ENCODE assay signal across 1 fruit fly cellular context in the genomic region with DNA sequence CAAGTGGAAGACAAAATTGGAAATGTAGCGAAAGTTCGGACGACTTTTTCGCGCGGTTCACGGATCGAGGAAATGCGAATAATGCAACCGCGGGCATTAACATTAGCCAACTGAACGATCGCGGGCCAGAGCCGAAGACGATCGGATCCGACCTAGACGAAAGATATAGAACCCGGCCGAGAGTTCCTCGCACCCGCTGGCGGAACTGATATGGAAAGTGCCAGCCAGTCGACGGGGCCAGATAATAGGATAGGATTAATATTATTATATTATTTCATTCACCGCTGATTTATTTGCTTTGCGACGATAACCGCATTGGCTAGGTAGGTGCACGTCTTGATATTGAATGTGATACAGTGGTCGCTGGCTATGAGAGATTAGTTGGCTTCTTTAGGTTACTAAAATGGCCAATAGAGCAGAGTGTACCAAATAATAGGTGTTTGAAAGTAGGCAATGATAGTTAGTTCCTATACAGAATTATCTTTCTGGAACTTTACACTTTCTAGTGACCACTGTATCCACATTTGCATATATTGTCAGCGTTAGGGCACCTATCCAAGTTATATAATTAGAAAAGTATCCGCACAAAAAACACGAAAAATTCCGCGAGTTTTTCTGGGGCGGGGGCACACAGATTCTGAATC.
A peak's percentile ranks its signal among the peaks of the same experiment; 100 is the strongest.
TF ChIP-seq lines count a peak whose summit lies in the region.

No protein-coding gene starts in this region.

TF ChIP-seq in whole organism, embryonic, 481 proteins besides CTCF, POLR2A, EP300 and RAD21 (continued from another document and continues in another):
- TF ChIP-seq btn (GFP tag; optimal IDR thresholded peaks at IDR 0.05; lab: Kevin White, UChicago) (peak; percentile 75), pho (GFP tag; optimal IDR thresholded peaks at IDR 0.05; lab: Kevin White, UChicago) (peak; percentile 2), scrt (GFP tag; optimal IDR thresholded peaks at IDR 0.05; lab: Kevin White, UChicago) (peak; percentile 52), CG9876 (GFP tag; optimal IDR thresholded peaks at IDR 0.05; lab: Kevin White, UChicago) (peak; percentile 18), Hmr (GFP tag; optimal IDR thresholded peaks at IDR 0.05; lab: Kevin White, UChicago) (peak; percentile 55), CG18011 (GFP tag; optimal IDR thresholded peaks at IDR 0.05; lab: Kevin White, UChicago) (no peak), Lhr (GFP tag; optimal IDR thresholded peaks at IDR 0.05; lab: Kevin White, UChicago) (peak; percentile 26), da (GFP tag; optimal IDR thresholded peaks at IDR 0.05; lab: Kevin White, UChicago) (no peak), mam (GFP tag; optimal IDR thresholded peaks at IDR 0.05; lab: Kevin White, UChicago) (peak; percentile 64), Rfx (GFP tag; IDR thresholded peaks at IDR 0.05; lab: Robert Waterston, UW) (peak; percentile 86), stwl (tag; optimal IDR thresholded peaks at IDR 0.05; lab: Kevin White, UChicago) (no peak), CG2712 (tag; optimal IDR thresholded peaks at IDR 0.05; lab: Kevin White, UChicago) (peak; percentile 72), CG42726 (GFP tag; IDR thresholded peaks at IDR 0.05; lab: Robert Waterston, UW; ENCODE audit: partially characterized antibody) (no peak), CG10321 (GFP tag; IDR thresholded peaks at IDR 0.05; lab: Robert Waterston, UW) (no peak), CG31224 (GFP tag; IDR thresholded peaks at IDR 0.05; lab: Robert Waterston, UW) (peak; percentile 54; the same call in 1 of the 2 replicates), CG34422 (GFP tag; IDR thresholded peaks at IDR 0.05; lab: Robert Waterston, UW) (peak; percentile 74; the same call in 2 of the 3 replicates), CG34224 (GFP tag; IDR thresholded peaks at IDR 0.05; lab: Robert Waterston, UW; ENCODE audit: partially characterized antibody) (no peak), CG14050 (GFP tag; IDR thresholded peaks at IDR 0.05; lab: Robert Waterston, UW) (0 out of 3 replicates have a peak, but pooled peaks have one; percentile 22), emc (GFP tag; optimal IDR thresholded peaks at IDR 0.05; lab: Kevin White, UChicago) (peak; percentile 39), CG2116 (GFP tag; optimal IDR thresholded peaks at IDR 0.05; lab: Kevin White, UChicago) (no peak), Hand (GFP tag; optimal IDR thresholded peaks at IDR 0.05; lab: Kevin White, UChicago) (peak; percentile 11), CG30431 (GFP tag; optimal IDR thresholded peaks at IDR 0.05; lab: Kevin White, UChicago) (peak; percentile 70), cad (GFP tag; optimal IDR thresholded peaks at IDR 0.05; lab: Kevin White, UChicago) (no peak), Ssrp (tag; optimal IDR thresholded peaks at IDR 0.05; lab: Kevin White, UChicago) (peak; percentile 40), Tbp (GFP tag; optimal IDR thresholded peaks at IDR 0.05; lab: Kevin White, UChicago) (no peak), Ada2b (GFP tag; IDR thresholded peaks at IDR 0.05; lab: Robert Waterston, UW) (peak; percentile 76), CG6683 (GFP tag; optimal IDR thresholded peaks at IDR 0.05; lab: Kevin White, UChicago) (no peak), ranshi (GFP tag; IDR thresholded peaks at IDR 0.05; lab: Robert Waterston, UW) (peak; percentile 70; the same call in 1 of the 2 replicates), dmrt99B (tag; optimal IDR thresholded peaks at IDR 0.05; lab: Kevin White, UChicago) (peak; percentile 71), Gug (GFP tag; IDR thresholded peaks at IDR 0.05; lab: Robert Waterston, UW) (peak; percentile 85), ap (GFP tag; IDR thresholded peaks at IDR 0.05; lab: Robert Waterston, UW) (peak; percentile 49; the same call in 1 of the 2 replicates), NfI (GFP tag; optimal IDR thresholded peaks at IDR 0.05; lab: Kevin White, UChicago) (peak; percentile 67), ATbp (GFP tag; optimal IDR thresholded peaks at IDR 0.05; lab: Kevin White, UChicago) (peak; percentile 54), CG14014 (GFP tag; IDR thresholded peaks at IDR 0.05; lab: Robert Waterston, UW) (peak; percentile 64), slou (GFP tag; optimal IDR thresholded peaks at IDR 0.05; lab: Kevin White, UChicago) (peak; percentile 27), kah (GFP tag; optimal IDR thresholded peaks at IDR 0.05; lab: Kevin White, UChicago) (peak; percentile 29), Deaf1 (tag; optimal IDR thresholded peaks at IDR 0.05; lab: Kevin White, UChicago) (peak; percentile 41), hth (optimal IDR thresholded peaks at IDR 0.05; lab: Kevin White, UChicago) (no peak), zfh2 (GFP tag; optimal IDR thresholded peaks at IDR 0.05; lab: Kevin White, UChicago) (peak; percentile 46), ato (GFP tag; IDR thresholded peaks at IDR 0.05; lab: Robert Waterston, UW; ENCODE audit: partially characterized antibody) (no peak), Spps (tag; optimal IDR thresholded peaks at IDR 0.05; lab: Kevin White, UChicago) (no peak), CG13624 (GFP tag; optimal IDR thresholded peaks at IDR 0.05; lab: Kevin White, UChicago) (peak; percentile 55), CG3838 (GFP tag; optimal IDR thresholded peaks at IDR 0.05; lab: Kevin White, UChicago) (no peak), slp2 (GFP tag; optimal IDR thresholded peaks at IDR 0.05; lab: Kevin White, UChicago) (peak; percentile 56), odd (GFP tag; optimal IDR thresholded peaks at IDR 0.05; lab: Kevin White, UChicago) (peak; percentile 41), CG3847 (GFP tag; IDR thresholded peaks at IDR 0.05; lab: Robert Waterston, UW) (peak; percentile 57; the same call in 1 of the 2 replicates), Blimp-1 (GFP tag; optimal IDR thresholded peaks at IDR 0.05; lab: Kevin White, UChicago) (peak; percentile 62), kay (GFP tag; optimal IDR thresholded peaks at IDR 0.05; lab: Kevin White, UChicago) (no peak), GATAe (GFP tag; conservative IDR thresholded peaks at IDR 0.05; lab: Robert Waterston, UW) (0 out of 2 replicates have a peak, but pooled peaks have one; percentile 34), CG18764 (GFP tag; optimal IDR thresholded peaks at IDR 0.05; lab: Kevin White, UChicago) (peak; percentile 42), Ets65A (GFP tag; lab: Kevin White, UChicago) (peak; percentile 93), CG7963 (GFP tag; IDR thresholded peaks at IDR 0.05; lab: Robert Waterston, UW; ENCODE audit: partially characterized antibody) (no peak), CG11398 (GFP tag; optimal IDR thresholded peaks at IDR 0.05; lab: Kevin White, UChicago) (no peak), eve (GFP tag; optimal IDR thresholded peaks at IDR 0.05; lab: Kevin White, UChicago) (peak in 1 of 2 experiments; percentile 61), phol (tag; optimal IDR thresholded peaks at IDR 0.05; lab: Kevin White, UChicago) (peak; percentile 74), sima (GFP tag; optimal IDR thresholded peaks at IDR 0.05; lab: Kevin White, UChicago) (peak; percentile 40), pan (optimal IDR thresholded peaks at IDR 0.05; lab: Kevin White, UChicago) (no peak), pan (GFP tag; optimal IDR thresholded peaks at IDR 0.05 in 1 of 2, IDR thresholded peaks at IDR 0.05 in 1 of 2) (peak in 1 of 2 experiments; percentile 73), CG15696 (tag; optimal IDR thresholded peaks at IDR 0.05; lab: Kevin White, UChicago) (peak; percentile 76), D19B (GFP tag; optimal IDR thresholded peaks at IDR 0.05; lab: Kevin White, UChicago) (peak; percentile 53), CG4328 (GFP tag; optimal IDR thresholded peaks at IDR 0.05; lab: Kevin White, UChicago) (peak; percentile 31), cg (GFP tag; optimal IDR thresholded peaks at IDR 0.05; lab: Kevin White, UChicago) (no peak), crol (GFP tag; IDR thresholded peaks at IDR 0.05; lab: Robert Waterston, UW) (no peak), bowl (GFP tag; IDR thresholded peaks at IDR 0.05; lab: Robert Waterston, UW) (no peak), Atf6 (GFP tag; IDR thresholded peaks at IDR 0.05; lab: Robert Waterston, UW) (peak; percentile 70; the same call in 1 of the 2 replicates), nau (GFP tag; optimal IDR thresholded peaks at IDR 0.05; lab: Kevin White, UChicago) (no peak), NK7.1 (GFP tag; optimal IDR thresholded peaks at IDR 0.05; lab: Kevin White, UChicago) (no peak), BtbVII (GFP tag; optimal IDR thresholded peaks at IDR 0.05; lab: Kevin White, UChicago) (peak; percentile 70), eyg (GFP tag; optimal IDR thresholded peaks at IDR 0.05; lab: Kevin White, UChicago) (peak; percentile 19), CG14860 (GFP tag; IDR thresholded peaks at IDR 0.05; lab: Robert Waterston, UW; ENCODE audit: partially characterized antibody) (no peak), bigmax (GFP tag; optimal IDR thresholded peaks at IDR 0.05; lab: Kevin White, UChicago) (no peak), chm (GFP tag; IDR thresholded peaks at IDR 0.05; lab: Robert Waterston, UW) (peak; percentile 60; the same call in 1 of the 2 replicates), CG34376 (GFP tag; optimal IDR thresholded peaks at IDR 0.05; lab: Kevin White, UChicago) (peak; percentile 42), HmgD (GFP tag; optimal IDR thresholded peaks at IDR 0.05; lab: Kevin White, UChicago) (no peak), Trl (optimal IDR thresholded peaks at IDR 0.05; lab: Kevin White, UChicago) (no peak), Trl (GFP tag; optimal IDR thresholded peaks at IDR 0.05; lab: Kevin White, UChicago) (peak; percentile 72), CG9215 (GFP tag; IDR thresholded peaks at IDR 0.05; lab: Robert Waterston, UW) (peak; percentile 55; the same call in 1 of the 2 replicates), CG7271 (tag; optimal IDR thresholded peaks at IDR 0.05; lab: Kevin White, UChicago) (no peak), Gsc (GFP tag; IDR thresholded peaks at IDR 0.05; lab: Robert Waterston, UW) (0 out of 2 replicates have a peak, but pooled peaks have one; percentile 33), nerfin-2 (GFP tag; IDR thresholded peaks at IDR 0.05; lab: Robert Waterston, UW; ENCODE audit: partially characterized antibody) (no peak), vnd (GFP tag; IDR thresholded peaks at IDR 0.05; lab: Robert Waterston, UW; ENCODE audit: partially characterized antibody) (no peak), chn (GFP tag; optimal IDR thresholded peaks at IDR 0.05; lab: Kevin White, UChicago) (peak; percentile 49), schlank (tag; optimal IDR thresholded peaks at IDR 0.05; lab: Kevin White, UChicago) (peak; percentile 52), Lim3 (GFP tag; IDR thresholded peaks at IDR 0.05; lab: Robert Waterston, UW) (no peak), lola (GFP tag; optimal IDR thresholded peaks at IDR 0.05; lab: Kevin White, UChicago) (peak in 1 of 3 experiments; percentile 47), CG1603 (tag; optimal IDR thresholded peaks at IDR 0.05; lab: Kevin White, UChicago) (peak; percentile 75), bbx (GFP tag; IDR thresholded peaks at IDR 0.05; lab: Robert Waterston, UW; ENCODE audit: partially characterized antibody) (no peak), Max (GFP tag; optimal IDR thresholded peaks at IDR 0.05; lab: Kevin White, UChicago) (peak; percentile 2), CG7786 (GFP tag; optimal IDR thresholded peaks at IDR 0.05; lab: Kevin White, UChicago) (peak; percentile 58), CG12659 (GFP tag; optimal IDR thresholded peaks at IDR 0.05; lab: Kevin White, UChicago) (peak; percentile 40), H2.0 (GFP tag; IDR thresholded peaks at IDR 0.05; lab: Robert Waterston, UW) (peak; percentile 63), CG10565 (GFP tag; optimal IDR thresholded peaks at IDR 0.05; lab: Kevin White, UChicago) (no peak), caup (GFP tag; optimal IDR thresholded peaks at IDR 0.05; lab: Kevin White, UChicago; ENCODE audit: severe bottlenecking) (peak; percentile 41), kni (GFP tag; optimal IDR thresholded peaks at IDR 0.05; lab: Kevin White, UChicago) (no peak), lov (optimal IDR thresholded peaks at IDR 0.05; lab: Kevin White, UChicago) (no peak), lov (GFP tag; IDR thresholded peaks at IDR 0.05; lab: Robert Waterston, UW) (0 out of 3 replicates have a peak, but pooled peaks have one; percentile 55), klu (GFP tag; IDR thresholded peaks at IDR 0.05; lab: Robert Waterston, UW) (0 out of 2 replicates have a peak, but pooled peaks have one; percentile 47), dm (GFP tag; optimal IDR thresholded peaks at IDR 0.05; lab: Kevin White, UChicago) (no peak), prd (optimal IDR thresholded peaks at IDR 0.05; lab: Kevin White, UChicago) (no peak), prd (GFP tag; IDR thresholded peaks at IDR 0.05; lab: Robert Waterston, UW) (peak; percentile 87), dati (GFP tag; IDR thresholded peaks at IDR 0.05; lab: Robert Waterston, UW) (0 out of 2 replicates have a peak, but pooled peaks have one; percentile 49), Eip74EF (GFP tag; optimal IDR thresholded peaks at IDR 0.05; lab: Kevin White, UChicago) (no peak), CG30403 (GFP tag; optimal IDR thresholded peaks at IDR 0.05; lab: Kevin White, UChicago) (peak; percentile 49), Optix (GFP tag; IDR thresholded peaks at IDR 0.05; lab: Robert Waterston, UW) (peak; percentile 64; the same call in 2 of the 3 replicates), CG13894 (tag; optimal IDR thresholded peaks at IDR 0.05; lab: Kevin White, UChicago) (peak; percentile 33), ci (GFP tag; IDR thresholded peaks at IDR 0.05; lab: Robert Waterston, UW) (peak; percentile 81), esg (GFP tag; conservative IDR thresholded peaks at IDR 0.05; lab: Robert Waterston, UW) (peak; percentile 70), CG10543 (GFP tag; optimal IDR thresholded peaks at IDR 0.05; lab: Kevin White, UChicago) (no peak), zf30C (GFP tag; optimal IDR thresholded peaks at IDR 0.05; lab: Kevin White, UChicago) (no peak), CG6813 (GFP tag; optimal IDR thresholded peaks at IDR 0.05; lab: Kevin White, UChicago) (peak; percentile 53), run (tag; optimal IDR thresholded peaks at IDR 0.05; lab: Kevin White, UChicago) (no peak), jing (GFP tag; optimal IDR thresholded peaks at IDR 0.05; lab: Kevin White, UChicago) (peak; percentile 25), CG13123 (GFP tag; optimal IDR thresholded peaks at IDR 0.05; lab: Kevin White, UChicago) (peak; percentile 20), Drgx (GFP tag; IDR thresholded peaks at IDR 0.05; lab: Robert Waterston, UW) (peak; percentile 90), Xbp1 (GFP tag; optimal IDR thresholded peaks at IDR 0.05; lab: Kevin White, UChicago) (peak; percentile 75), CG32767 (GFP tag; IDR thresholded peaks at IDR 0.05; lab: Robert Waterston, UW) (peak; percentile 47; the same call in 1 of the 2 replicates), gsb (GFP tag; IDR thresholded peaks at IDR 0.05; lab: Robert Waterston, UW) (0 out of 2 replicates have a peak, but pooled peaks have one; percentile 25), Oaz (GFP tag; IDR thresholded peaks at IDR 0.05; lab: Robert Waterston, UW) (no peak), sc (optimal IDR thresholded peaks at IDR 0.05; lab: Kevin White, UChicago) (no peak), sc (GFP tag; optimal IDR thresholded peaks at IDR 0.05; lab: Kevin White, UChicago) (peak; percentile 57)
